Worm (Caenorhabditis elegans): ENCODE measurements around the gene cit-1.1.

ce11 chrIII:8033534-8033933, 23.9 kb upstream of the cit-1.1 start, which contains the start of gene F44B9.10:
- TF ChIP-seq snpc-4 (tag; optimal IDR thresholded peaks at IDR 0.05) (no peak), aha-1 (tag; optimal IDR thresholded peaks at IDR 0.05) (no peak), fkh-8 (tag; optimal IDR thresholded peaks at IDR 0.05) (no peak), ztf-11 (tag; optimal IDR thresholded peaks at IDR 0.05) (no peak), nhr-77 (tag; optimal IDR thresholded peaks at IDR 0.05) (no peak), nhr-237 (tag; optimal IDR thresholded peaks at IDR 0.05) (no peak), elt-2 (tag; optimal IDR thresholded peaks at IDR 0.05) (no peak), unc-30 (tag; optimal IDR thresholded peaks at IDR 0.05) (no peak), fos-1 (tag; optimal IDR thresholded peaks at IDR 0.05) (no peak), lsy-2 (tag; optimal IDR thresholded peaks at IDR 0.05) (no peak)
